Fruit fly (Drosophila melanogaster) whole organism, embryonic: ENCODE data around the gene CG10298.

Source experiments
- ATbp ChIP-seq: fragments of 200-800 bp; sonication (Bioruptor generic); optimal IDR thresholded peaks from 2 replicates; lab custom pipeline; 2017; ENCODE audit warnings: missing biosample characterization, mild to moderate bottlenecking, missing genetic modification characterization, missing genetic modification reagents
- BtbVII ChIP-seq: fragments of 200-800 bp; sonication (Bioruptor generic); optimal IDR thresholded peaks from 3 replicates; lab custom pipeline; 2017; ENCODE audit warnings: missing biosample characterization, mild to moderate bottlenecking, missing genetic modification characterization
- CG11456 ChIP-seq: fragments of 200-800 bp; sonication (Bioruptor generic); IDR thresholded peaks from 3 replicates; pipeline ENCODE4 v1.3.6; 2022; ENCODE audit warnings: missing biosample characterization, missing genetic modification characterization
- CG12071 ChIP-seq: fragments of 200-800 bp; sonication (Bioruptor generic); optimal IDR thresholded peaks from 3 replicates; lab custom pipeline; 2018; ENCODE audit warnings: missing biosample characterization, mild to moderate bottlenecking, missing genetic modification characterization
- CG14050 ChIP-seq: fragments of 200-800 bp; sonication (Bioruptor generic); IDR thresholded peaks from 3 replicates; pipeline ENCODE4 v1.3.6; 2022; ENCODE audit warnings: missing biosample characterization, missing genetic modification characterization
- CG15696 ChIP-seq: fragments of 200-800 bp; sonication (Bioruptor generic); optimal IDR thresholded peaks from 2 replicates; lab custom pipeline; 2019; ENCODE audit warnings: missing biosample characterization, mild to moderate bottlenecking, missing genetic modification characterization, moderate library complexity
- CG17802 ChIP-seq: fragments of 200-800 bp; sonication (Bioruptor generic); optimal IDR thresholded peaks from 2 replicates; lab custom pipeline; 2018; ENCODE audit warnings: missing biosample characterization, mild to moderate bottlenecking, missing genetic modification characterization, moderate library complexity
- CG18476 ChIP-seq: fragments of 200-800 bp; sonication (Bioruptor generic); optimal IDR thresholded peaks from 2 replicates; lab custom pipeline; 2016; ENCODE audit warnings: missing biosample characterization, mild to moderate bottlenecking, missing genetic modification characterization
- CG2199 ChIP-seq: fragments of 200-800 bp; sonication (Bioruptor generic); IDR thresholded peaks from 3 replicates; pipeline ENCODE4 v1.3.6; 2022; ENCODE audit warnings: missing biosample characterization, missing genetic modification characterization
- CG3163 ChIP-seq: fragments of 200-800 bp; sonication (Bioruptor generic); optimal IDR thresholded peaks from 3 replicates; lab custom pipeline; 2016; ENCODE audit warnings: missing biosample characterization, missing genetic modification characterization
- CG34224 ChIP-seq: fragments of 200-800 bp; sonication (Bioruptor generic); IDR thresholded peaks from 3 replicates; pipeline ENCODE4 v1.3.6; 2022; ENCODE audit warnings: missing biosample characterization, missing genetic modification characterization; ENCODE audit not compliant: partially characterized antibody
- CG3726 ChIP-seq: fragments of 200-800 bp; sonication (Bioruptor generic); IDR thresholded peaks from 3 replicates; pipeline ENCODE4, ENCODE4 v1.3.6; 2022; ENCODE audit warnings: missing biosample characterization, missing genetic modification characterization
- CG4404 ChIP-seq: fragments of 200-800 bp; sonication (Bioruptor generic); IDR thresholded peaks from 2 replicates; pipeline ENCODE4 v1.3.6; 2022; ENCODE audit warnings: missing biosample characterization, missing genetic modification characterization
- CG4617 ChIP-seq: fragments of 200-800 bp; sonication (Bioruptor generic); optimal IDR thresholded peaks from 3 replicates; lab custom pipeline; 2016; ENCODE audit warnings: missing biosample characterization, missing genetic modification characterization, borderline replicate concordance
- CG4707 ChIP-seq: fragments of 200-800 bp; sonication (Bioruptor generic); optimal IDR thresholded peaks from 2 replicates; lab custom pipeline; 2018; ENCODE audit warnings: missing biosample characterization, mild to moderate bottlenecking, missing genetic modification characterization, moderate library complexity
- CG5180 ChIP-seq: fragments of 200-800 bp; sonication (Bioruptor generic); optimal IDR thresholded peaks from 3 replicates; lab custom pipeline; 2017; ENCODE audit warnings: missing biosample characterization, missing genetic modification characterization, mild to moderate bottlenecking, moderate library complexity, missing genetic modification reagents
- CG6689 ChIP-seq: fragments of 200-800 bp; sonication (Bioruptor generic); IDR thresholded peaks from 2 replicates; pipeline ENCODE4 v1.3.6; 2022; ENCODE audit warnings: missing biosample characterization, missing genetic modification characterization
- CG7928 ChIP-seq: fragments of 200-800 bp; sonication (Bioruptor generic); optimal IDR thresholded peaks from 2 replicates; lab custom pipeline; 2017; ENCODE audit warnings: missing biosample characterization, mild to moderate bottlenecking, missing genetic modification characterization
- CG9797 ChIP-seq: fragments of 200-800 bp; sonication (Bioruptor generic); optimal IDR thresholded peaks from 3 replicates; lab custom pipeline; 2018; ENCODE audit warnings: missing biosample characterization, mild to moderate bottlenecking, missing genetic modification characterization
- Camta ChIP-seq: fragments of 200-800 bp; sonication (Bioruptor generic); optimal IDR thresholded peaks from 2 replicates; lab custom pipeline; 2016; ENCODE audit warnings: missing biosample characterization, missing genetic modification characterization
- Doc3 ChIP-seq: fragments of 200-800 bp; sonication (Bioruptor generic); IDR thresholded peaks from 3 replicates; pipeline ENCODE4 v1.3.6; 2022; ENCODE audit warnings: missing biosample characterization, missing genetic modification characterization; ENCODE audit not compliant: partially characterized antibody
- Ets65A ChIP-seq: fragments of 200-800 bp; sonication (Bioruptor generic); peaks from one replicate; lab custom pipeline; 2016; ENCODE audit warnings: missing biosample characterization, missing genetic modification characterization
- HHEX ChIP-seq: fragments of 200-800 bp; sonication (Bioruptor generic); optimal IDR thresholded peaks from 3 replicates; lab custom pipeline; 2017; ENCODE audit warnings: missing biosample characterization, mild to moderate bottlenecking, missing genetic modification characterization, missing genetic modification reagents
- HmgD ChIP-seq: fragments of 200-800 bp; sonication (Bioruptor generic); optimal IDR thresholded peaks from 3 replicates; lab custom pipeline; 2016; ENCODE audit warnings: missing biosample characterization, missing genetic modification characterization
- Opbp ChIP-seq: fragments of 200-800 bp; sonication (Bioruptor generic); IDR thresholded peaks from 3 replicates; pipeline ENCODE4 v1.3.6; 2022; ENCODE audit warnings: missing biosample characterization, missing genetic modification characterization; ENCODE audit not compliant: partially characterized antibody
- Pdp1 ChIP-seq, 2 experiments: fragments of 200-800 bp; sonication (Bioruptor generic); optimal IDR thresholded peaks; 3 replicates each; lab custom pipeline; 2016; ENCODE audit warnings: missing biosample characterization in 2 of 2, missing genetic modification characterization in 2 of 2, mild to moderate bottlenecking in 1 of 2, moderate library complexity in 1 of 2
- Tbp ChIP-seq: fragments of >200 bp; optimal IDR thresholded peaks from 2 replicates; lab custom pipeline; 2018; ENCODE audit warnings: missing biosample characterization, missing genetic modification characterization
- ato ChIP-seq: fragments of 200-800 bp; sonication (Bioruptor generic); IDR thresholded peaks from 2 replicates; pipeline ENCODE4 v1.3.6; 2022; ENCODE audit warnings: missing biosample characterization, missing genetic modification characterization; ENCODE audit not compliant: partially characterized antibody
- cg ChIP-seq: fragments of 200-800 bp; sonication (Bioruptor generic); optimal IDR thresholded peaks from 3 replicates; lab custom pipeline; 2019; ENCODE audit warnings: missing biosample characterization, mild to moderate bottlenecking, missing genetic modification characterization, moderate library complexity
- croc ChIP-seq: fragments of 200-800 bp; sonication (Bioruptor generic); conservative IDR thresholded peaks from 3 replicates; pipeline ENCODE4 v1.3.6; 2022; ENCODE audit warnings: missing biosample characterization, missing genetic modification characterization
- dpn ChIP-seq, 2 experiments: fragments of 200-800 bp; sonication (Bioruptor generic); optimal IDR thresholded peaks; 3 replicates each; lab custom pipeline; 2016; ENCODE audit warnings: missing biosample characterization in 2 of 2, missing genetic modification characterization in 2 of 2
- ftz-f1 ChIP-seq: fragments of 200-800 bp; sonication (Bioruptor generic); optimal IDR thresholded peaks from 2 replicates; lab custom pipeline; 2016; ENCODE audit warnings: missing biosample characterization, missing genetic modification characterization
- fu2 ChIP-seq: fragments of 200-800 bp; sonication (Bioruptor generic); optimal IDR thresholded peaks from 2 replicates; lab custom pipeline; 2016; ENCODE audit warnings: missing biosample characterization, missing genetic modification characterization
- gcm ChIP-seq: fragments of 200-800 bp; sonication (Bioruptor generic); optimal IDR thresholded peaks from 2 replicates; lab custom pipeline; 2019; ENCODE audit warnings: missing biosample characterization, mild to moderate bottlenecking, missing genetic modification characterization, moderate library complexity
- gsb-n ChIP-seq: fragments of 200-800 bp; sonication (Bioruptor generic); optimal IDR thresholded peaks from 3 replicates; lab custom pipeline; 2018; ENCODE audit warnings: missing biosample characterization, mild to moderate bottlenecking, missing genetic modification characterization
- hbn ChIP-seq: fragments of 200-800 bp; sonication (Bioruptor generic); IDR thresholded peaks from 2 replicates; pipeline ENCODE4 v1.3.6; 2022; ENCODE audit warnings: missing biosample characterization, missing genetic modification characterization; ENCODE audit not compliant: partially characterized antibody
- her ChIP-seq: fragments of 200-800 bp; sonication (Bioruptor generic); optimal IDR thresholded peaks from 2 replicates; lab custom pipeline; 2016; ENCODE audit warnings: missing biosample characterization, missing genetic modification characterization
- kah ChIP-seq: fragments of 200-800 bp; sonication (Bioruptor generic); optimal IDR thresholded peaks from 2 replicates; lab custom pipeline; 2018; ENCODE audit warnings: missing biosample characterization, mild to moderate bottlenecking, missing genetic modification characterization
- kni ChIP-seq: fragments of 200-800 bp; sonication (Bioruptor generic); optimal IDR thresholded peaks from 3 replicates; lab custom pipeline; 2017; ENCODE audit warnings: mild to moderate bottlenecking, missing biosample characterization, missing genetic modification reagents, missing genetic modification characterization
- maf-S ChIP-seq: fragments of 200-800 bp; sonication (Bioruptor generic); optimal IDR thresholded peaks from 2 replicates; lab custom pipeline; 2016; ENCODE audit warnings: missing biosample characterization, missing genetic modification characterization
- p53 ChIP-seq: fragments of 200-800 bp; sonication (Bioruptor generic); optimal IDR thresholded peaks from 2 replicates; lab custom pipeline; 2016; ENCODE audit warnings: missing biosample characterization, missing genetic modification characterization
- pfk ChIP-seq: fragments of 200-800 bp; sonication (Bioruptor generic); optimal IDR thresholded peaks from 2 replicates; lab custom pipeline; 2018; ENCODE audit warnings: missing biosample characterization, mild to moderate bottlenecking, missing genetic modification characterization, moderate library complexity
- phol ChIP-seq: fragments of 200-800 bp; sonication (Bioruptor generic); optimal IDR thresholded peaks from 3 replicates; lab custom pipeline; 2018; ENCODE audit warnings: missing biosample characterization, mild to moderate bottlenecking, missing genetic modification characterization, moderate library complexity
- sisA ChIP-seq: fragments of 200-800 bp; sonication (Bioruptor generic); IDR thresholded peaks from 2 replicates; pipeline ENCODE4 v1.3.6; 2022; ENCODE audit warnings: missing biosample characterization, missing genetic modification characterization
- trh ChIP-seq: fragments of 200-800 bp; sonication (Bioruptor generic); optimal IDR thresholded peaks from 2 replicates; lab custom pipeline; 2016; ENCODE audit warnings: missing biosample characterization, missing genetic modification characterization
- ttk ChIP-seq: fragments of 200-800 bp; sonication (Bioruptor generic); IDR thresholded peaks from 2 replicates; pipeline ENCODE4 v2.1.2; 2022; ENCODE audit warnings: missing biosample characterization, missing genetic modification characterization
- twi ChIP-seq: fragments of 200-800 bp; optimal IDR thresholded peaks from 2 replicates; lab custom pipeline; 2019; ENCODE audit warnings: missing biosample characterization, mild to moderate bottlenecking, missing genetic modification characterization, moderate library complexity
- vnd ChIP-seq: fragments of 200-800 bp; sonication (Bioruptor generic); IDR thresholded peaks from 3 replicates; pipeline ENCODE4 v1.3.6; 2022; ENCODE audit warnings: missing biosample characterization, missing genetic modification characterization; ENCODE audit not compliant: partially characterized antibody
- wdn ChIP-seq: fragments of 200-800 bp; sonication (Bioruptor generic); IDR thresholded peaks from 2 replicates; pipeline ENCODE4 v1.3.6; 2022; ENCODE audit warnings: missing biosample characterization, missing genetic modification characterization

Gene CG10298

DNA sequence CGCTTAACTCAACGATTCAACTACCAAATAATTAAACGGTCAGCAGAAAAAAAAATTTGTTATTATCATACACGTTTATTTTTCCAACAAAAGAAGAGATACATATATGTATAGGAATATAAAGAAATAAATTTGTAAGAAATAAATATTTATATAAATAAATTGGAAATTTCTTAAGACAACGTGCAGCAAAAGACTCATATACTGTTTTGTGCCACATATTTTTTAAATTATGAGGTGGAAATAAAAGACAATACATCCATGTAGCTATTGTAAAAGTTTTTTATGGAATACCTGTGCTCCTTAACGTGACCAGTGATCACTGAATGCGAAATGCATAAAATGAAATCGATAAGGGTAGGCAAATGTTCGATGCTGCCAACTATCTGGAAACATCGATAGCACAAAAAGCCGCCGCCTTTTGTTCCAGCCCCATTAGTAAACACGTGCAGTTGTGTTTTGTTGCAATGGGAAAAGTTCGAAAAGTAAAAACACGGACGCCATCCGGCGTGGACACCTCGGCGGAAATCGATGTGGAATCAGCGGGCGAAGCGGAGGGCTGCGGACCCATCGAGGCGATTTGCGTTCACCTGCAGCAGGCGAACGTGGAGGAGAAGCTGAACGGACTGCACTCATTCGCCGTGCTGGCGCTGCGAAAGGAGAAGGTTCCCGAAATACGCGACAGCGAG lies 25.9 kb downstream of the CG10298 start, which contains the start of gene CG10286 (continued):
- TF ChIP-seq phol (tag; lab: Kevin White, UChicago), result peak; percentile 30
- no peak; the same call in 2 of the 3 replicates for TF ChIP-seq CG2199 (GFP tag; lab: Robert Waterston, UW)
- no peak for TF ChIP-seq trh
- no peak for TF ChIP-seq wdn (GFP tag; lab: Robert Waterston, UW)
- TF ChIP-seq CG6689 (GFP tag; lab: Robert Waterston, UW), result peak; percentile 48; the same call in 1 of the 2 replicates
- no peak for TF ChIP-seq CG4404 (GFP tag; lab: Robert Waterston, UW)
- no peak for TF ChIP-seq CG12071
- no peak for TF ChIP-seq ttk (GFP tag; lab: Robert Waterston, UW)
- peak; percentile 9 for TF ChIP-seq HHEX (GFP tag; lab: Kevin White, UChicago)
- TF ChIP-seq Doc3 (GFP tag; lab: Robert Waterston, UW), result peak; percentile 51; the same call in 2 of the 3 replicates
- 0 out of 3 replicates have a peak, but pooled peaks have one; percentile 7 for TF ChIP-seq CG11456 (GFP tag; lab: Robert Waterston, UW)
- TF ChIP-seq CG15696, result no peak
- TF ChIP-seq sisA (GFP tag; lab: Robert Waterston, UW), result no peak
- no peak for TF ChIP-seq CG18476 (GFP tag; lab: Kevin White, UChicago)
- no peak for TF ChIP-seq BtbVII (GFP tag; lab: Kevin White, UChicago)
- no peak for TF ChIP-seq her (GFP tag; lab: Kevin White, UChicago)
- TF ChIP-seq HmgD (GFP tag; lab: Kevin White, UChicago), result peak; percentile 34
- no peak for TF ChIP-seq CG14050 (GFP tag; lab: Robert Waterston, UW)
- peak; percentile 83 for TF ChIP-seq Opbp (GFP tag; lab: Robert Waterston, UW)
- TF ChIP-seq Tbp (GFP tag; lab: Kevin White, UChicago), result no peak
- TF ChIP-seq kah (GFP tag; lab: Kevin White, UChicago), result no peak
- TF ChIP-seq CG3163 (GFP tag; lab: Kevin White, UChicago), result no peak
- TF ChIP-seq p53, result no peak
- TF ChIP-seq CG17802 (tag; lab: Kevin White, UChicago), result no peak
- no peak for TF ChIP-seq Ets65A (GFP tag; lab: Kevin White, UChicago)
- TF ChIP-seq CG3726 (GFP tag; lab: Robert Waterston, UW), result no peak
- TF ChIP-seq vnd (GFP tag; lab: Robert Waterston, UW), result peak; percentile 63
- no peak for TF ChIP-seq twi
- TF ChIP-seq croc, result no peak
- no peak for TF ChIP-seq dpn (GFP tag; optimal IDR thresholded peaks at IDR 0.05; lab: Kevin White, UChicago)
- peak; percentile 66; the same call in 1 of the 2 replicates for TF ChIP-seq ato (GFP tag; lab: Robert Waterston, UW)
- TF ChIP-seq CG34224 (GFP tag; lab: Robert Waterston, UW), result peak; percentile 76
- no peak for TF ChIP-seq gcm (GFP tag; lab: Kevin White, UChicago)
- TF ChIP-seq ATbp (GFP tag; lab: Kevin White, UChicago), result no peak
- TF ChIP-seq hbn (GFP tag; lab: Robert Waterston, UW), result peak; percentile 50
- peak; percentile 21 for TF ChIP-seq CG7928
- no peak for TF ChIP-seq kni
- no peak for TF ChIP-seq Camta (GFP tag; lab: Kevin White, UChicago)
- peak; percentile 14 for TF ChIP-seq CG4617 (GFP tag; lab: Kevin White, UChicago)
- no peak for TF ChIP-seq CG5180 (GFP tag; lab: Kevin White, UChicago)
- TF ChIP-seq fu2 (GFP tag; lab: Kevin White, UChicago), result no peak
- no peak for TF ChIP-seq pfk (GFP tag; lab: Kevin White, UChicago)
- no peak for TF ChIP-seq Pdp1 (GFP tag; optimal IDR thresholded peaks at IDR 0.05; lab: Kevin White, UChicago)
- no peak for TF ChIP-seq ftz-f1 (GFP tag; lab: Kevin White, UChicago)
- no peak for TF ChIP-seq cg
- no peak for TF ChIP-seq maf-S (GFP tag; lab: Kevin White, UChicago)
- peak; percentile 25 for TF ChIP-seq CG9797
- TF ChIP-seq CG4707, result no peak
- no peak for TF ChIP-seq gsb-n (tag; lab: Kevin White, UChicago)
